Fruit fly (Drosophila melanogaster) whole organism, wandering third instar larva: ENCODE data around the gene CG33278.

Source experiments
- Abd-B ChIP-seq: fragments of >200 bp; optimal IDR thresholded peaks from 2 replicates; lab custom pipeline; 2017; ENCODE audit warnings: missing biosample characterization, missing genetic modification characterization
- Mio ChIP-seq: sonication (Bioruptor generic); optimal IDR thresholded peaks from 2 replicates; lab custom pipeline; 2016; ENCODE audit warnings: missing biosample characterization, missing genetic modification characterization
- OdsH ChIP-seq: fragments of 200-800 bp; sonication (Bioruptor generic); optimal IDR thresholded peaks from 2 replicates; lab custom pipeline; 2016; ENCODE audit warnings: missing biosample characterization, mild to moderate bottlenecking, missing genetic modification characterization
- br ChIP-seq: fragments of 200-800 bp; sonication (Bioruptor generic); optimal IDR thresholded peaks from 2 replicates; lab custom pipeline; 2016; ENCODE audit warnings: missing biosample characterization, missing genetic modification characterization
- fru ChIP-seq: fragments of 200-800 bp; sonication (Bioruptor generic); optimal IDR thresholded peaks from 3 replicates; lab custom pipeline; 2016; ENCODE audit warnings: missing biosample characterization, mild to moderate bottlenecking, missing genetic modification characterization
- jim ChIP-seq: fragments of 175-275, 200-325 bp; sonication (Bioruptor generic); optimal IDR thresholded peaks from 2 replicates; lab custom pipeline; 2016; ENCODE audit warnings: missing biosample characterization, mild to moderate bottlenecking, missing genetic modification characterization
- lola ChIP-seq: fragments of >200 bp; optimal IDR thresholded peaks from 2 replicates; lab custom pipeline; 2017; ENCODE audit warnings: missing biosample characterization, missing genetic modification characterization
- sv ChIP-seq: fragments of 200-800 bp; sonication (Bioruptor generic); optimal IDR thresholded peaks from 3 replicates; lab custom pipeline; 2016; ENCODE audit warnings: missing biosample characterization, missing genetic modification characterization

- TF ChIP-seq Abd-B, result no peak
- TF ChIP-seq br, result no peak
- TF ChIP-seq Mio (GFP tag; lab: Kevin White, UChicago), result no peak
- TF ChIP-seq jim (GFP tag; lab: Kevin White, UChicago), result no peak
- TF ChIP-seq fru (GFP tag; lab: Kevin White, UChicago), result no peak
- no peak for TF ChIP-seq lola (GFP tag; lab: Kevin White, UChicago)
- no peak for TF ChIP-seq sv (GFP tag; lab: Kevin White, UChicago)
- TF ChIP-seq OdsH, result no peak
Measured at dm6 chr3L:7471259-7471658, 20.6 kb downstream of the CG33278 start, which contains the start of gene CG8541.
